Fruit fly (Drosophila melanogaster) whole organism, embryonic: ENCODE measurements around the gene CG31321.

Experiments
- Blimp-1 ChIP-seq: fragments of 200-800 bp; sonication (Bioruptor generic); optimal IDR thresholded peaks from 3 replicates; lab custom pipeline; 2018; ENCODE audit warnings: missing biosample characterization, missing genetic modification characterization, mild to moderate bottlenecking, moderate library complexity, missing genetic modification reagents
- CG10543 ChIP-seq: fragments of 200-800 bp; sonication (Bioruptor generic); optimal IDR thresholded peaks from 3 replicates; lab custom pipeline; 2017; ENCODE audit warnings: missing biosample characterization, mild to moderate bottlenecking, missing genetic modification characterization, moderate library complexity
- CG11398 ChIP-seq: fragments of 200-800 bp; sonication (Bioruptor generic); optimal IDR thresholded peaks from 2 replicates; lab custom pipeline; 2016; ENCODE audit warnings: missing biosample characterization, missing genetic modification characterization
- CG11456 ChIP-seq: fragments of 200-800 bp; sonication (Bioruptor generic); IDR thresholded peaks from 3 replicates; pipeline ENCODE4 v1.3.6; 2022; ENCODE audit warnings: missing biosample characterization, missing genetic modification characterization
- CG13123 ChIP-seq: fragments of 200-800 bp; sonication (Bioruptor generic); optimal IDR thresholded peaks from 2 replicates; lab custom pipeline; 2016; ENCODE audit warnings: missing biosample characterization, missing genetic modification characterization
- CG13424 ChIP-seq: fragments of 200-800 bp; sonication (Bioruptor generic); optimal IDR thresholded peaks from 2 replicates; lab custom pipeline; 2019; ENCODE audit warnings: missing biosample characterization, mild to moderate bottlenecking, missing genetic modification characterization, moderate library complexity
- CG14441 ChIP-seq: fragments of 200-800 bp; sonication (Bioruptor generic); IDR thresholded peaks from 2 replicates; pipeline ENCODE4 v1.3.6; 2022; ENCODE audit warnings: missing biosample characterization, missing genetic modification characterization
- CG14860 ChIP-seq: fragments of 200-800 bp; sonication (Bioruptor generic); IDR thresholded peaks from 3 replicates; pipeline ENCODE4 v1.3.6; 2022; ENCODE audit warnings: missing biosample characterization, missing genetic modification characterization; ENCODE audit not compliant: partially characterized antibody
- CG1529 ChIP-seq: fragments of 200-800 bp; sonication (Bioruptor generic); optimal IDR thresholded peaks from 3 replicates; lab custom pipeline; 2018; ENCODE audit warnings: missing biosample characterization, missing genetic modification characterization
- CG15479 ChIP-seq: fragments of 200-800 bp; sonication (Bioruptor generic); optimal IDR thresholded peaks from 3 replicates; lab custom pipeline; 2019; ENCODE audit warnings: missing biosample characterization, mild to moderate bottlenecking, missing genetic modification characterization, moderate library complexity
- CG17328 ChIP-seq: fragments of 200-800 bp; sonication (Bioruptor generic); IDR thresholded peaks from 2 replicates; pipeline ENCODE4 v1.3.6; 2022; ENCODE audit warnings: missing biosample characterization, missing genetic modification characterization
- CG18599 ChIP-seq: fragments of 200-800 bp; sonication (Bioruptor generic); optimal IDR thresholded peaks from 3 replicates; lab custom pipeline; 2017; ENCODE audit warnings: missing biosample characterization, missing genetic modification characterization, mild to moderate bottlenecking, moderate library complexity, missing genetic modification reagents
- CG31365 ChIP-seq: fragments of 200-800 bp; sonication (Bioruptor generic); optimal IDR thresholded peaks from 2 replicates; lab custom pipeline; 2018; ENCODE audit warnings: missing biosample characterization, mild to moderate bottlenecking, missing genetic modification characterization
- CG31388 ChIP-seq: fragments of 200-800 bp; sonication (Bioruptor generic); optimal IDR thresholded peaks from 2 replicates; lab custom pipeline; 2016; ENCODE audit warnings: missing biosample characterization, missing genetic modification characterization
- CG3163 ChIP-seq: fragments of 200-800 bp; sonication (Bioruptor generic); optimal IDR thresholded peaks from 3 replicates; lab custom pipeline; 2016; ENCODE audit warnings: missing biosample characterization, missing genetic modification characterization
- CG4404 ChIP-seq: fragments of 200-800 bp; sonication (Bioruptor generic); IDR thresholded peaks from 2 replicates; pipeline ENCODE4 v1.3.6; 2022; ENCODE audit warnings: missing biosample characterization, missing genetic modification characterization
- CG4424 ChIP-seq: fragments of 200-800 bp; sonication (Bioruptor generic); optimal IDR thresholded peaks from 3 replicates; lab custom pipeline; 2016; ENCODE audit warnings: missing biosample characterization, missing genetic modification characterization
- CG5953 ChIP-seq: fragments of 200-800 bp; sonication (Bioruptor generic); IDR thresholded peaks from 2 replicates; pipeline ENCODE4 v1.3.6; 2022; ENCODE audit warnings: missing biosample characterization, missing genetic modification characterization
- CG6683 ChIP-seq: fragments of 200-800 bp; sonication (Bioruptor generic); optimal IDR thresholded peaks from 2 replicates; lab custom pipeline; 2017; ENCODE audit warnings: missing biosample characterization, mild to moderate bottlenecking, missing genetic modification characterization, missing genetic modification reagents
- CG7372 ChIP-seq: fragments of 200-800 bp; sonication (Bioruptor generic); IDR thresholded peaks from 2 replicates; pipeline ENCODE4 v1.3.6; 2022; ENCODE audit warnings: missing biosample characterization, missing genetic modification characterization
- Dip2 ChIP-seq: fragments of 200-800 bp; sonication (Bioruptor generic); IDR thresholded peaks from 2 replicates; pipeline ENCODE4 v1.3.6; 2022; ENCODE audit warnings: missing biosample characterization, missing genetic modification characterization
- Dp ChIP-seq: fragments of 200-800 bp; sonication (Bioruptor generic); optimal IDR thresholded peaks from 2 replicates; lab custom pipeline; 2018; ENCODE audit warnings: missing biosample characterization, mild to moderate bottlenecking, missing genetic modification characterization, moderate library complexity
- E2f1 ChIP-seq: fragments of 200-800 bp; sonication (Bioruptor generic); IDR thresholded peaks from 2 replicates; pipeline ENCODE4 v1.3.6; 2022; ENCODE audit warnings: missing biosample characterization, missing genetic modification characterization
- Fer1 ChIP-seq: fragments of 200-800 bp; sonication (Bioruptor generic); optimal IDR thresholded peaks from 2 replicates; lab custom pipeline; 2017; ENCODE audit warnings: missing biosample characterization, mild to moderate bottlenecking, missing genetic modification characterization
- Fer3 ChIP-seq: fragments of 200-800 bp; sonication (Bioruptor generic); optimal IDR thresholded peaks from 2 replicates; lab custom pipeline; 2018; ENCODE audit warnings: missing biosample characterization, mild to moderate bottlenecking, missing genetic modification characterization, moderate library complexity
- H15 ChIP-seq: fragments of 200-800 bp; sonication (Bioruptor generic); IDR thresholded peaks from 3 replicates; pipeline ENCODE4 v1.3.6; 2022; ENCODE audit warnings: missing biosample characterization, missing genetic modification characterization
- H2.0 ChIP-seq: fragments of 200-800 bp; sonication (Bioruptor generic); IDR thresholded peaks from 2 replicates; pipeline ENCODE4 v1.3.6; 2022; ENCODE audit warnings: missing biosample characterization, missing genetic modification characterization
- HHEX ChIP-seq: fragments of 200-800 bp; sonication (Bioruptor generic); optimal IDR thresholded peaks from 3 replicates; lab custom pipeline; 2017; ENCODE audit warnings: missing biosample characterization, mild to moderate bottlenecking, missing genetic modification characterization, missing genetic modification reagents
- Hsf ChIP-seq: fragments of 200-800 bp; sonication (Bioruptor generic); optimal IDR thresholded peaks from 3 replicates; lab custom pipeline; 2016; ENCODE audit warnings: missing biosample characterization, missing genetic modification characterization
- Kr ChIP-seq: fragments of 200-800 bp; sonication (Bioruptor generic); optimal IDR thresholded peaks from 2 replicates; lab custom pipeline; 2017; ENCODE audit warnings: missing biosample characterization, mild to moderate bottlenecking, missing genetic modification characterization
- NFAT ChIP-seq: fragments of 200-800 bp; sonication (Bioruptor generic); IDR thresholded peaks from 2 replicates; pipeline ENCODE4 v1.3.6; 2022; ENCODE audit warnings: missing biosample characterization, missing genetic modification characterization
- Scr ChIP-seq: fragments of 200-800 bp; sonication (Bioruptor generic); IDR thresholded peaks from 2 replicates; pipeline ENCODE4 v1.3.6; 2022; ENCODE audit warnings: missing biosample characterization, missing genetic modification characterization; ENCODE audit not compliant: partially characterized antibody
- Sox102F ChIP-seq: fragments of 200-800 bp; sonication (Bioruptor generic); optimal IDR thresholded peaks from 2 replicates; lab custom pipeline; 2018; ENCODE audit warnings: missing biosample characterization, mild to moderate bottlenecking, missing genetic modification characterization, moderate library complexity
- ara ChIP-seq: fragments of 200-800 bp; sonication (Bioruptor generic); IDR thresholded peaks from 2 replicates; pipeline ENCODE4 v1.3.6; 2022; ENCODE audit warnings: missing biosample characterization, missing genetic modification characterization
- cato ChIP-seq: fragments of 200-800 bp; sonication (Bioruptor generic); optimal IDR thresholded peaks from 2 replicates; lab custom pipeline; 2016; ENCODE audit warnings: missing biosample characterization, missing genetic modification characterization, borderline replicate concordance
- danr ChIP-seq: fragments of 200-800 bp; sonication (Bioruptor generic); IDR thresholded peaks from 2 replicates; pipeline ENCODE4 v1.3.6; 2022; ENCODE audit warnings: missing biosample characterization, missing genetic modification characterization
- dpn ChIP-seq, 2 experiments: fragments of 200-800 bp; sonication (Bioruptor generic); optimal IDR thresholded peaks; 3 replicates each; lab custom pipeline; 2016; ENCODE audit warnings: missing biosample characterization in 2 of 2, missing genetic modification characterization in 2 of 2
- eve ChIP-seq, 2 experiments: fragments of >200 bp; optimal IDR thresholded peaks; 2 replicates each; lab custom pipeline; 2017; ENCODE audit warnings: missing biosample characterization in 2 of 2, missing genetic modification characterization in 2 of 2
- grau ChIP-seq: fragments of 200-800 bp; optimal IDR thresholded peaks from 3 replicates; lab custom pipeline; 2019; ENCODE audit warnings: missing biosample characterization, mild to moderate bottlenecking, missing genetic modification characterization, moderate library complexity
- hbn ChIP-seq: fragments of 200-800 bp; sonication (Bioruptor generic); IDR thresholded peaks from 2 replicates; pipeline ENCODE4 v1.3.6; 2022; ENCODE audit warnings: missing biosample characterization, missing genetic modification characterization; ENCODE audit not compliant: partially characterized antibody
- insv ChIP-seq, 2 experiments: fragments of 200-800 bp; sonication (Bioruptor generic); optimal IDR thresholded peaks; 3 replicates each; lab custom pipeline; 2016 to 2018; ENCODE audit warnings: missing biosample characterization in 2 of 2, missing genetic modification characterization in 2 of 2
- jumu ChIP-seq: fragments of 200-800 bp; sonication (Bioruptor generic); optimal IDR thresholded peaks from 3 replicates; lab custom pipeline; 2016; ENCODE audit warnings: missing biosample characterization, missing genetic modification characterization
- nerfin-1 ChIP-seq: fragments of 200-800 bp; sonication (Bioruptor generic); optimal IDR thresholded peaks from 3 replicates; lab custom pipeline; 2019; ENCODE audit warnings: missing biosample characterization, mild to moderate bottlenecking, missing genetic modification characterization, moderate library complexity
- odd ChIP-seq: fragments of 200-800 bp; sonication (Bioruptor generic); optimal IDR thresholded peaks from 2 replicates; lab custom pipeline; 2017; ENCODE audit warnings: missing biosample characterization, mild to moderate bottlenecking, missing genetic modification characterization
- prd ChIP-seq, 3 experiments: fragments of >200 bp in 2 of 3; fragments of 200-800 bp in 1 of 3; sonication (Bioruptor generic) in 1 of 3; optimal IDR thresholded peaks in 2 of 3; IDR thresholded peaks in 1 of 3; 2 replicates in 2 of 3; 3 replicates in 1 of 3; pipeline versions ENCODE4 v1.3.6 to Lab custom; 2017 to 2022; ENCODE audit warnings: missing biosample characterization in 1 of 3, missing genetic modification characterization in 1 of 3
- pros ChIP-seq: fragments of 200-800 bp; sonication (Bioruptor generic); optimal IDR thresholded peaks from 3 replicates; lab custom pipeline; 2019; ENCODE audit warnings: missing biosample characterization, mild to moderate bottlenecking, missing genetic modification characterization, moderate library complexity
- slp2 ChIP-seq: fragments of 200-800 bp; sonication (Bioruptor generic); optimal IDR thresholded peaks from 2 replicates; lab custom pipeline; 2016; ENCODE audit warnings: missing biosample characterization, missing genetic modification characterization
- sug ChIP-seq: fragments of 200-800 bp; optimal IDR thresholded peaks from 2 replicates; lab custom pipeline; 2019; ENCODE audit warnings: missing biosample characterization, mild to moderate bottlenecking, missing genetic modification characterization, moderate library complexity
- toy ChIP-seq: fragments of 200-800 bp; sonication (Bioruptor generic); IDR thresholded peaks from 2 replicates; pipeline ENCODE4 v1.3.6; 2022; ENCODE audit warnings: missing biosample characterization, missing genetic modification characterization
- usp ChIP-seq: fragments of >200 bp; optimal IDR thresholded peaks from 2 replicates; lab custom pipeline; 2017; ENCODE audit warnings: missing biosample characterization, missing genetic modification characterization

The CG31321 gene

dm6 chr3R:14357405-14357804 is 47.2 kb downstream of the CG31321 start (continued):
- TF ChIP-seq Fer3 (tag; lab: Kevin White, UChicago) (peak; percentile 54), eve (GFP tag; optimal IDR thresholded peaks at IDR 0.05; lab: Kevin White, UChicago) (peak in 1 of 2 experiments; percentile 35), HHEX (GFP tag; lab: Kevin White, UChicago) (peak; percentile 10), Scr (GFP tag; lab: Robert Waterston, UW) (no peak), toy (GFP tag; lab: Robert Waterston, UW) (no peak), CG7372 (GFP tag; lab: Robert Waterston, UW) (no peak), pros (GFP tag; lab: Kevin White, UChicago) (no peak), CG4404 (peak; percentile 62), CG10543 (GFP tag; lab: Kevin White, UChicago) (no peak), prd (optimal IDR thresholded peaks at IDR 0.05; lab: Kevin White, UChicago) (no peak), prd (GFP tag; IDR thresholded peaks at IDR 0.05; lab: Robert Waterston, UW) (peak; percentile 88), nerfin-1 (tag; lab: Kevin White, UChicago) (peak; percentile 6), CG5953 (GFP tag; lab: Robert Waterston, UW) (no peak), hbn (no peak), ara (peak; percentile 63), CG11456 (GFP tag; lab: Robert Waterston, UW) (peak; percentile 64; the same call in 1 of the 3 replicates), CG15479 (peak; percentile 4), CG13424 (tag; lab: Kevin White, UChicago) (peak; percentile 51), Dp (no peak), Blimp-1 (GFP tag; lab: Kevin White, UChicago) (peak; percentile 45), odd (GFP tag; lab: Kevin White, UChicago) (no peak), H15 (GFP tag; lab: Robert Waterston, UW) (0 out of 3 replicates have a peak, but pooled peaks have one; percentile 47), E2f1 (GFP tag; lab: Robert Waterston, UW) (peak; percentile 28; the same call in 1 of the 2 replicates), CG13123 (GFP tag; lab: Kevin White, UChicago) (no peak), NFAT (GFP tag; lab: Robert Waterston, UW) (no peak), CG4424 (GFP tag; lab: Kevin White, UChicago) (peak; percentile 25), CG31388 (GFP tag; lab: Kevin White, UChicago) (no peak), Sox102F (peak; percentile 50), grau (peak; percentile 86), danr (no peak), CG6683 (GFP tag; lab: Kevin White, UChicago) (peak; percentile 1), Hsf (GFP tag; lab: Kevin White, UChicago) (peak; percentile 48), Fer1 (peak; percentile 66), CG3163 (GFP tag; lab: Kevin White, UChicago) (no peak), CG31365 (tag; lab: Kevin White, UChicago) (no peak), sug (tag; lab: Kevin White, UChicago) (no peak), insv (GFP tag; optimal IDR thresholded peaks at IDR 0.05; lab: Kevin White, UChicago) (no peak), jumu (GFP tag; lab: Kevin White, UChicago) (no peak), CG11398 (GFP tag; lab: Kevin White, UChicago) (no peak), Dip2 (no peak), CG17328 (peak; percentile 57), CG1529 (GFP tag; lab: Kevin White, UChicago) (no peak), Kr (no peak), usp (GFP tag; lab: Kevin White, UChicago) (no peak), CG14860 (GFP tag; lab: Robert Waterston, UW) (no peak), dpn (GFP tag; optimal IDR thresholded peaks at IDR 0.05; lab: Kevin White, UChicago) (peak; percentile 13 to 33), H2.0 (GFP tag; lab: Robert Waterston, UW) (peak; percentile 51), CG14441 (GFP tag; lab: Robert Waterston, UW) (peak; percentile 50; the same call in 1 of the 2 replicates), cato (no peak), slp2 (GFP tag; lab: Kevin White, UChicago) (no peak), CG18599 (GFP tag; lab: Kevin White, UChicago) (peak; percentile 74)
